Fruit fly (Drosophila melanogaster) S2 (cell line): ENCODE data around the gene CG7497.

Experiments
- CG8478 ChIP-seq: fragments of >200 bp; optimal IDR thresholded peaks from 2 replicates; lab custom pipeline; 2018
- CTCF ChIP-seq, 2 experiments: fragments of >200 bp; optimal IDR thresholded peaks; 2 replicates each; lab custom pipeline; 2018

dm6 chr3L:17619209-17619705 is 14.0 kb upstream of the CG7497 start, which contains the start of gene Eip74EF:
- TF ChIP-seq CG8478 (lab: Kevin White, UChicago) (no peak), CTCF (optimal IDR thresholded peaks at IDR 0.05; lab: Kevin White, UChicago) (no peak)
